Fruit fly (Drosophila melanogaster) whole organism, embryonic: ENCODE measurements around the gene Zw.
A peak's percentile ranks its signal among the peaks of the same experiment; 100 is the strongest.

Experiments
- Atf-2 ChIP-seq: fragments of 200-800 bp; sonication (Bioruptor generic); optimal IDR thresholded peaks from 2 replicates; lab custom pipeline; 2016; ENCODE audit warnings: missing biosample characterization, missing genetic modification characterization
- CG10543 ChIP-seq: fragments of 200-800 bp; sonication (Bioruptor generic); optimal IDR thresholded peaks from 3 replicates; lab custom pipeline; 2017; ENCODE audit warnings: missing biosample characterization, mild to moderate bottlenecking, missing genetic modification characterization, moderate library complexity
- CG11504 ChIP-seq: fragments of 200-800 bp; sonication (Bioruptor generic); optimal IDR thresholded peaks from 3 replicates; lab custom pipeline; 2019; ENCODE audit warnings: missing biosample characterization, mild to moderate bottlenecking, missing genetic modification characterization, moderate library complexity
- CG11723 ChIP-seq: fragments of 200-800 bp; sonication (Bioruptor generic); optimal IDR thresholded peaks from 2 replicates; lab custom pipeline; 2017; ENCODE audit warnings: missing biosample characterization, mild to moderate bottlenecking, missing genetic modification characterization
- CG14860 ChIP-seq: fragments of 200-800 bp; sonication (Bioruptor generic); IDR thresholded peaks from 3 replicates; pipeline ENCODE4 v1.3.6; 2022; ENCODE audit warnings: missing biosample characterization, missing genetic modification characterization; ENCODE audit not compliant: partially characterized antibody
- CG17328 ChIP-seq: fragments of 200-800 bp; sonication (Bioruptor generic); IDR thresholded peaks from 2 replicates; pipeline ENCODE4 v1.3.6; 2022; ENCODE audit warnings: missing biosample characterization, missing genetic modification characterization
- CG17385 ChIP-seq: fragments of 200-800 bp; sonication (Bioruptor generic); optimal IDR thresholded peaks from 3 replicates; lab custom pipeline; 2018; ENCODE audit warnings: missing biosample characterization, mild to moderate bottlenecking, missing genetic modification characterization
- CG2712 ChIP-seq: fragments of 200-800 bp; optimal IDR thresholded peaks from 3 replicates; lab custom pipeline; 2019; ENCODE audit warnings: missing biosample characterization, mild to moderate bottlenecking, missing genetic modification characterization, moderate library complexity
- CG2889 ChIP-seq: fragments of 200-800 bp; sonication (Bioruptor generic); IDR thresholded peaks from 3 replicates; pipeline ENCODE4 v1.3.6; 2022; ENCODE audit warnings: missing biosample characterization, missing genetic modification characterization
- CG30020 ChIP-seq: fragments of 200-800 bp; optimal IDR thresholded peaks from 2 replicates; lab custom pipeline; 2019; ENCODE audit warnings: missing biosample characterization, mild to moderate bottlenecking, missing genetic modification characterization, moderate library complexity
- CG34224 ChIP-seq: fragments of 200-800 bp; sonication (Bioruptor generic); IDR thresholded peaks from 3 replicates; pipeline ENCODE4 v1.3.6; 2022; ENCODE audit warnings: missing biosample characterization, missing genetic modification characterization; ENCODE audit not compliant: partially characterized antibody
- CG34376 ChIP-seq: fragments of 200-800 bp; sonication (Bioruptor generic); optimal IDR thresholded peaks from 2 replicates; lab custom pipeline; 2018; ENCODE audit warnings: missing biosample characterization, mild to moderate bottlenecking, missing genetic modification characterization
- CG42726 ChIP-seq: fragments of 200-800 bp; sonication (Bioruptor generic); IDR thresholded peaks from 2 replicates; pipeline ENCODE4 v1.3.6; 2022; ENCODE audit warnings: missing biosample characterization, missing genetic modification characterization; ENCODE audit not compliant: partially characterized antibody
- CG4328 ChIP-seq: fragments of 200-800 bp; sonication (Bioruptor generic); optimal IDR thresholded peaks from 3 replicates; lab custom pipeline; 2017; ENCODE audit warnings: missing biosample characterization, missing genetic modification reagents, missing genetic modification characterization
- CG43689 ChIP-seq: fragments of 200-800 bp; sonication (Bioruptor generic); IDR thresholded peaks from 2 replicates; pipeline ENCODE4 v1.3.6; 2022; ENCODE audit warnings: missing biosample characterization, missing genetic modification characterization
- CG4730 ChIP-seq: fragments of 200-800 bp; sonication (Bioruptor generic); IDR thresholded peaks from 2 replicates; pipeline ENCODE4 v1.3.6; 2022; ENCODE audit warnings: missing biosample characterization, missing genetic modification characterization
- CG8478 ChIP-seq: fragments of >200 bp; optimal IDR thresholded peaks from 2 replicates; lab custom pipeline; 2018
- CG9437 ChIP-seq: fragments of 200-800 bp; sonication (Bioruptor generic); optimal IDR thresholded peaks from 2 replicates; lab custom pipeline; 2018; ENCODE audit warnings: missing biosample characterization, mild to moderate bottlenecking, missing genetic modification characterization
- CG9727 ChIP-seq: fragments of 200-800 bp; sonication (Bioruptor generic); optimal IDR thresholded peaks from 3 replicates; lab custom pipeline; 2017; ENCODE audit warnings: missing biosample characterization, mild to moderate bottlenecking, missing genetic modification characterization
- D ChIP-seq, 2 experiments: fragments of 200-800 bp in 1 of 2; fragments of >200 bp in 1 of 2; sonication (Bioruptor generic) in 1 of 2; optimal IDR thresholded peaks; 2 replicates in 1 of 2; 3 replicates in 1 of 2; lab custom pipeline; 2017; ENCODE audit warnings: mild to moderate bottlenecking in 1 of 2, missing biosample characterization in 1 of 2, missing genetic modification characterization in 1 of 2, missing genetic modification reagents in 1 of 2
- Drgx ChIP-seq: fragments of 200-800 bp; sonication (Bioruptor generic); IDR thresholded peaks from 2 replicates; pipeline ENCODE4 v1.3.6; 2022; ENCODE audit warnings: missing biosample characterization, missing genetic modification characterization
- H2.0 ChIP-seq: fragments of 200-800 bp; sonication (Bioruptor generic); IDR thresholded peaks from 2 replicates; pipeline ENCODE4 v1.3.6; 2022; ENCODE audit warnings: missing biosample characterization, missing genetic modification characterization
- Hmr ChIP-seq: fragments of 200-800 bp; sonication (Bioruptor generic); optimal IDR thresholded peaks from 3 replicates; lab custom pipeline; 2017; ENCODE audit warnings: mild to moderate bottlenecking, missing biosample characterization, missing genetic modification reagents, missing genetic modification characterization
- Hmx ChIP-seq: fragments of 200-800 bp; sonication (Bioruptor generic); optimal IDR thresholded peaks from 2 replicates; lab custom pipeline; 2016; ENCODE audit warnings: missing biosample characterization, missing genetic modification characterization
- Lpt ChIP-seq: fragments of >200 bp; optimal IDR thresholded peaks from 2 replicates; lab custom pipeline; 2018; ENCODE audit warnings: missing biosample characterization, missing genetic modification characterization
- Sin3A ChIP-seq: fragments of >200 bp; optimal IDR thresholded peaks from 2 replicates; lab custom pipeline; 2018
- TFAM ChIP-seq: fragments of 200-800 bp; sonication (Bioruptor generic); optimal IDR thresholded peaks from 2 replicates; lab custom pipeline; 2017; ENCODE audit warnings: missing biosample characterization, missing genetic modification characterization, inconsistent platforms
- Taf1 ChIP-seq: fragments of 200-800 bp; sonication (Bioruptor generic); IDR thresholded peaks from 2 replicates; pipeline ENCODE4 v1.3.6; 2022; ENCODE audit warnings: missing biosample characterization, missing genetic modification characterization
- Trl ChIP-seq, 3 experiments: fragments of >200 bp in 2 of 3; fragments of 200-800 bp in 1 of 3; sonication (Bioruptor generic) in 1 of 3; optimal IDR thresholded peaks; 2 replicates in 1 of 3; 3 replicates in 2 of 3; lab custom pipeline; 2016 to 2017; ENCODE audit warnings: missing biosample characterization in 1 of 3, missing genetic modification characterization in 1 of 3
- YL-1 ChIP-seq: fragments of 200-800 bp; sonication (Bioruptor generic); optimal IDR thresholded peaks from 3 replicates; lab custom pipeline; 2017; ENCODE audit warnings: missing biosample characterization, mild to moderate bottlenecking, missing genetic modification characterization
- ab ChIP-seq: fragments of 200-800 bp; sonication (Bioruptor generic); optimal IDR thresholded peaks from 2 replicates; lab custom pipeline; 2016; ENCODE audit warnings: missing biosample characterization, missing genetic modification characterization
- abd-A ChIP-seq: fragments of 200-800 bp; sonication (Bioruptor generic); optimal IDR thresholded peaks from 3 replicates; lab custom pipeline; 2019; ENCODE audit warnings: missing biosample characterization, mild to moderate bottlenecking, missing genetic modification characterization, moderate library complexity
- ap ChIP-seq: fragments of 200-800 bp; sonication (Bioruptor generic); IDR thresholded peaks from 2 replicates; pipeline ENCODE4 v1.3.6; 2022; ENCODE audit warnings: missing biosample characterization, missing genetic modification characterization
- ato ChIP-seq: fragments of 200-800 bp; sonication (Bioruptor generic); IDR thresholded peaks from 2 replicates; pipeline ENCODE4 v1.3.6; 2022; ENCODE audit warnings: missing biosample characterization, missing genetic modification characterization; ENCODE audit not compliant: partially characterized antibody
- cas ChIP-seq: fragments of 200-800 bp; sonication (Bioruptor generic); IDR thresholded peaks from 2 replicates; pipeline ENCODE4 v1.3.6; 2022; ENCODE audit warnings: missing biosample characterization, missing genetic modification characterization
- ci ChIP-seq: fragments of 200-800 bp; sonication (Bioruptor generic); IDR thresholded peaks from 3 replicates; pipeline ENCODE4 v1.3.6; 2022; ENCODE audit warnings: missing biosample characterization, missing genetic modification characterization
- dimm ChIP-seq: fragments of 200-800 bp; sonication (Bioruptor generic); IDR thresholded peaks from 2 replicates; pipeline ENCODE4 v1.3.6; 2022; ENCODE audit warnings: missing biosample characterization, missing genetic modification characterization
- hbn ChIP-seq: fragments of 200-800 bp; sonication (Bioruptor generic); IDR thresholded peaks from 2 replicates; pipeline ENCODE4 v1.3.6; 2022; ENCODE audit warnings: missing biosample characterization, missing genetic modification characterization; ENCODE audit not compliant: partially characterized antibody
- kah ChIP-seq: fragments of 200-800 bp; sonication (Bioruptor generic); optimal IDR thresholded peaks from 2 replicates; lab custom pipeline; 2018; ENCODE audit warnings: missing biosample characterization, mild to moderate bottlenecking, missing genetic modification characterization
- lola ChIP-seq, 3 experiments: fragments of >200 bp in 2 of 3; fragments of 200-800 bp in 1 of 3; sonication (Bioruptor generic) in 1 of 3; optimal IDR thresholded peaks; 2 replicates each; lab custom pipeline; 2017 to 2019; ENCODE audit warnings: missing biosample characterization in 3 of 3, missing genetic modification characterization in 3 of 3, mild to moderate bottlenecking in 1 of 3, moderate library complexity in 1 of 3
- nom ChIP-seq: fragments of 200-800 bp; sonication (Bioruptor generic); optimal IDR thresholded peaks from 2 replicates; lab custom pipeline; 2017; ENCODE audit warnings: missing biosample characterization, missing genetic modification characterization, mild to moderate bottlenecking, moderate library complexity, missing genetic modification reagents
- pros ChIP-seq: fragments of 200-800 bp; sonication (Bioruptor generic); optimal IDR thresholded peaks from 3 replicates; lab custom pipeline; 2019; ENCODE audit warnings: missing biosample characterization, mild to moderate bottlenecking, missing genetic modification characterization, moderate library complexity
- psq ChIP-seq: fragments of 200-800 bp; sonication (Bioruptor generic); optimal IDR thresholded peaks from 2 replicates; lab custom pipeline; 2017; ENCODE audit warnings: missing biosample characterization, missing genetic modification characterization
- ranshi ChIP-seq: fragments of 200-800 bp; sonication (Bioruptor generic); IDR thresholded peaks from 2 replicates; pipeline ENCODE4 v1.3.6; 2022; ENCODE audit warnings: missing biosample characterization, missing genetic modification characterization
- rib ChIP-seq: fragments of 200-800 bp; sonication (Bioruptor generic); IDR thresholded peaks from 2 replicates; pipeline ENCODE4 v1.3.6; 2022; ENCODE audit warnings: missing biosample characterization, missing genetic modification characterization
- sens ChIP-seq: fragments of 200-800 bp; sonication (Bioruptor generic); peaks from one replicate; lab custom pipeline; 2016; ENCODE audit warnings: missing biosample characterization, missing genetic modification characterization
- shn ChIP-seq: fragments of 200-800 bp; sonication (Bioruptor generic); optimal IDR thresholded peaks from 3 replicates; lab custom pipeline; 2016; ENCODE audit warnings: missing biosample characterization, missing genetic modification characterization
- sima ChIP-seq: fragments of 200-800 bp; sonication (Bioruptor generic); optimal IDR thresholded peaks from 2 replicates; lab custom pipeline; 2016; ENCODE audit warnings: missing biosample characterization, missing genetic modification characterization
- twi ChIP-seq: fragments of 200-800 bp; optimal IDR thresholded peaks from 2 replicates; lab custom pipeline; 2019; ENCODE audit warnings: missing biosample characterization, mild to moderate bottlenecking, missing genetic modification characterization, moderate library complexity

Zw gene

dm6 chrX:19637434-19638327, 29.4 kb upstream of the Zw start (continued):
- no peak for TF ChIP-seq H2.0 (GFP tag; lab: Robert Waterston, UW)
- no peak for TF ChIP-seq CG42726 (GFP tag; lab: Robert Waterston, UW)
- TF ChIP-seq twi (tag; lab: Kevin White, UChicago), result no peak
- 0 out of 3 replicates have a peak, but pooled peaks have one; percentile 21 for TF ChIP-seq CG34224 (GFP tag; lab: Robert Waterston, UW)
- TF ChIP-seq CG10543, result no peak
- no peak for TF ChIP-seq CG2712 (tag; lab: Kevin White, UChicago)
- TF ChIP-seq CG34376 (GFP tag; lab: Kevin White, UChicago), result peak; percentile 47
- TF ChIP-seq hbn (GFP tag; lab: Robert Waterston, UW), result no peak
- no peak for TF ChIP-seq CG4328 (GFP tag; lab: Kevin White, UChicago)
- TF ChIP-seq nom (GFP tag; lab: Kevin White, UChicago), result no peak
- no peak for TF ChIP-seq CG2889 (GFP tag; lab: Robert Waterston, UW)
- TF ChIP-seq CG9727, result no peak
- TF ChIP-seq cas (GFP tag; lab: Robert Waterston, UW), result no peak
- TF ChIP-seq ab, result no peak
- TF ChIP-seq dimm (GFP tag; lab: Robert Waterston, UW), result no peak
- TF ChIP-seq Taf1, result no peak
- no peak for TF ChIP-seq Lpt
- TF ChIP-seq ato (GFP tag; lab: Robert Waterston, UW), result no peak
- peak; percentile 93 for TF ChIP-seq CG17385
- TF ChIP-seq Sin3A, result no peak
- TF ChIP-seq D (optimal IDR thresholded peaks at IDR 0.05; lab: Kevin White, UChicago), result peak; percentile 19
- TF ChIP-seq D (GFP tag; optimal IDR thresholded peaks at IDR 0.05; lab: Kevin White, UChicago), result no peak
- no peak for TF ChIP-seq psq (GFP tag; lab: Kevin White, UChicago)
- TF ChIP-seq Atf-2 (GFP tag; lab: Kevin White, UChicago), result no peak
- no peak for TF ChIP-seq ci (GFP tag; lab: Robert Waterston, UW)
- TF ChIP-seq YL-1 (GFP tag; lab: Kevin White, UChicago), result peak; percentile 18
- no peak for TF ChIP-seq sima (GFP tag; lab: Kevin White, UChicago)
- TF ChIP-seq Hmx (GFP tag; lab: Kevin White, UChicago), result no peak
- 0 out of 2 replicates have a peak, but pooled peaks have one; percentile 11 for TF ChIP-seq Drgx (GFP tag; lab: Robert Waterston, UW)
- TF ChIP-seq Trl (optimal IDR thresholded peaks at IDR 0.05; lab: Kevin White, UChicago), result peak in 1 of 2 experiments; percentile 65
- TF ChIP-seq Trl (GFP tag; optimal IDR thresholded peaks at IDR 0.05; lab: Kevin White, UChicago), result no peak
- TF ChIP-seq CG30020 (tag; lab: Kevin White, UChicago), result no peak
- no peak for TF ChIP-seq TFAM (GFP tag; lab: Kevin White, UChicago)
- TF ChIP-seq shn (GFP tag; lab: Kevin White, UChicago), result no peak
- TF ChIP-seq rib (GFP tag; lab: Robert Waterston, UW), result peak; percentile 34; the same call in 1 of the 2 replicates
- peak; percentile 56 for TF ChIP-seq pros
- TF ChIP-seq lola (GFP tag; optimal IDR thresholded peaks at IDR 0.05; lab: Kevin White, UChicago), result peak in 1 of 3 experiments; percentile 80
- peak; percentile 95 for TF ChIP-seq CG8478 (lab: Kevin White, UChicago)
- no peak for TF ChIP-seq CG43689
- TF ChIP-seq Hmr, result no peak
- no peak for TF ChIP-seq abd-A
- TF ChIP-seq CG11723, result no peak
- TF ChIP-seq CG14860 (GFP tag; lab: Robert Waterston, UW), result no peak
- no peak for TF ChIP-seq ap
- TF ChIP-seq CG4730 (GFP tag; lab: Robert Waterston, UW), result no peak
- no peak for TF ChIP-seq CG9437 (GFP tag; lab: Kevin White, UChicago)
- TF ChIP-seq CG11504, result no peak
- peak; percentile 4 for TF ChIP-seq sens (GFP tag; lab: Kevin White, UChicago)
- no peak for TF ChIP-seq ranshi (GFP tag; lab: Robert Waterston, UW)
- TF ChIP-seq kah (GFP tag; lab: Kevin White, UChicago), result no peak
- TF ChIP-seq CG17328, result no peak
